Worm (Caenorhabditis elegans): ENCODE data around the gene C39D10.2.

- TF ChIP-seq him-1 (tag; optimal IDR thresholded peaks at IDR 0.05) (no peak), dao-5 (tag; optimal IDR thresholded peaks at IDR 0.05) (no peak), W03F9.2 (tag; optimal IDR thresholded peaks at IDR 0.05) (no peak)
Observed at ce11 chrX:7880848-7881247, 8.2 kb upstream of the C39D10.2 start, which contains the start of gene C39D10.8.
